Fruit fly (Drosophila melanogaster): ENCODE results near the gene CG7208.

dm6 chr3R:18158401-18158800 is 27.1 kb downstream of the CG7208 start, which contains the start of gene CG14315:
- TF ChIP-seq Sox15 (GFP tag; optimal IDR thresholded peaks at IDR 0.05) (no peak), Met (GFP tag; optimal IDR thresholded peaks at IDR 0.05) (no peak), CG11762 (GFP tag; optimal IDR thresholded peaks at IDR 0.05; ENCODE audit: insufficient read depth) (no peak), topi (GFP tag; optimal IDR thresholded peaks at IDR 0.05) (no peak), CG8119 (GFP tag; IDR thresholded peaks at IDR 0.05) (no peak), dsx (GFP tag; optimal IDR thresholded peaks at IDR 0.05; ENCODE audit: poor library complexity, severe bottlenecking) (no peak), Sox102F (GFP tag; optimal IDR thresholded peaks at IDR 0.05) (no peak), CG10631 (GFP tag; optimal IDR thresholded peaks at IDR 0.05) (no peak), CG4318 (GFP tag; optimal IDR thresholded peaks at IDR 0.05) (no peak), Eip75B (GFP tag; optimal IDR thresholded peaks at IDR 0.05) (no peak), fd85E (GFP tag; optimal IDR thresholded peaks at IDR 0.05) (no peak), salr (GFP tag; optimal IDR thresholded peaks at IDR 0.05) (no peak), dac (GFP tag; optimal IDR thresholded peaks at IDR 0.05) (no peak)
